Worm (Caenorhabditis elegans): Measurements from ENCODE around the gene C40H1.9.

DNA sequence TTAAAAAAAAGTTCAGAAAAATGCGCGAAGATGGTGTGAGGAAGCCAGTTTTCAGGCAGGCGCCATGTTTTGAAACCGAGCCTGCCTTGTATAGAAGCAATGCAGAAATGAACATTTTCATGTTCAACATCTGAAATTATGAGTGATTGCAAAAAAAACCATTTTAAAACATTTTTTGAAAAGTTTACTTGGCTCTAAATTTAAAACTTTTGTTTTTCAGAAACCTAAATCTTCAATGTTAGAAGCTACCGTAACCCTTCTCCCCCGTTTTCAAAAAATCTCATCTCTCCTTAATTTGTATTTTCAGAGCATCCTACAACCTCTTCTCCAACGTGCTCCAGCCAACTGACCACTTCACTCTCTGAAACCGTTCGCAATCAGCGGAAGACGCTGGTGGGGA lies 38.3 kb upstream of the C40H1.9 start, which contains the start of gene fozi-1:
- TF ChIP-seq mep-1 (tag; optimal IDR thresholded peaks at IDR 0.05): no peak
- no peak for TF ChIP-seq mxl-2 (GFP tag; conservative IDR thresholded peaks at IDR 0.05)
- no peak for TF ChIP-seq ceh-82 (tag; optimal IDR thresholded peaks at IDR 0.05)
- TF ChIP-seq R02D3.7 (tag; optimal IDR thresholded peaks at IDR 0.05): no peak
- TF ChIP-seq nhr-76 (tag; optimal IDR thresholded peaks at IDR 0.05): no peak
- TF ChIP-seq unc-39 (tag; optimal IDR thresholded peaks at IDR 0.05): no peak
- TF ChIP-seq lin-15B (tag; optimal IDR thresholded peaks at IDR 0.05): no peak
- no peak for TF ChIP-seq lsy-2 (tag; optimal IDR thresholded peaks at IDR 0.05)
